Worm (Caenorhabditis elegans) whole organism, midembryonic: Measurements from ENCODE around the gene F25B3.2.

Experiments used
- T22C8.4 ChIP-seq: fragments of 200-800 bp; sonication (Bioruptor generic); IDR thresholded peaks from 2 replicates; pipeline ENCODE4 v1.3.6; 2022; ENCODE audit warnings: missing genetic modification characterization, missing compliant biosample characterization
- cog-1 ChIP-seq: sonication (generic microtip); optimal IDR thresholded peaks from 2 replicates; lab custom pipeline; 2016; ENCODE audit warnings: missing genetic modification characterization, missing compliant biosample characterization
- flt-1 ChIP-seq: fragments of 200-800 bp; sonication (Bioruptor generic); IDR thresholded peaks from 2 replicates; pipeline ENCODE4 v1.3.6; 2022; ENCODE audit warnings: missing genetic modification characterization, missing compliant biosample characterization
- klf-2 ChIP-seq: fragments of 200-800 bp; sonication (Bioruptor generic); conservative IDR thresholded peaks from 2 replicates; pipeline ENCODE4 v1.3.6; 2022; ENCODE audit warnings: missing genetic modification reagents, missing genetic modification characterization, missing compliant biosample characterization
- med-1 ChIP-seq: sonication (generic microtip); optimal IDR thresholded peaks from 2 replicates; lab custom pipeline; 2017; ENCODE audit warnings: missing genetic modification characterization, mild to moderate bottlenecking, missing compliant biosample characterization, antibody characterized with exemption, missing genetic modification reagents; ENCODE audit not compliant: insufficient read depth
- ref-1 ChIP-seq: fragments of 200-800 bp; sonication (Bioruptor generic); conservative IDR thresholded peaks from 2 replicates; pipeline ENCODE4 v1.3.6; 2022; ENCODE audit warnings: missing genetic modification reagents, missing genetic modification characterization, missing compliant biosample characterization
- tab-1 ChIP-seq: fragments of 200-800 bp; sonication (Bioruptor generic); IDR thresholded peaks from 2 replicates; pipeline ENCODE4 v1.3.6; 2022; ENCODE audit warnings: missing genetic modification characterization, missing compliant biosample characterization
- ztf-23 ChIP-seq: fragments of 200-800 bp; sonication (Bioruptor generic); IDR thresholded peaks from 2 replicates; pipeline ENCODE4 v1.3.6; 2022; ENCODE audit warnings: missing genetic modification reagents, missing genetic modification characterization, missing compliant biosample characterization
- ztf-29 ChIP-seq: fragments of 200-800 bp; sonication (Bioruptor generic); IDR thresholded peaks from 2 replicates; pipeline ENCODE4 v1.3.6; 2022; ENCODE audit warnings: missing genetic modification reagents, missing genetic modification characterization, missing compliant biosample characterization

F25B3.2 gene

DNA sequence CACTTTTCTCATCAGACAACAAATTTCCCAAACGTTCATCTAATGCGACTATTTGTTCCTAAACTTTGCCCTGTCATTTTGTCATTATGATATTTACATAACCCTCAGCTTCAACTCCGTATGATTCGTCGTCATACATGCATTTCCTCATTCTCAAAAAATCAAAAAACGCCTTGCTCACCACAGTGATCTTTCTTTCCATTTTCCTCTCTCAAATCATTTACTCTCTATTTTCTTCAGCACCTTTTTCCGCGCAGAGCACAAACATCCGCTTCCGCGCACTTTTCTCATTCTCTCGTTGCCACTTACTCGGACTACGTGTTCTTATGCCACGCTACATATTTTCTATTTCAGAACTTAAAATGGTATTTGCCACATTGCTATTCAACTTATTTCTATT, at the start of gene F25B3.2:
Gene F25B3.2 (plus strand): TSS at position 301 of the 400 bp plus-strand sequence.
- TF ChIP-seq ref-1 (GFP tag; lab: Robert Waterston, UW), result no peak

DNA sequence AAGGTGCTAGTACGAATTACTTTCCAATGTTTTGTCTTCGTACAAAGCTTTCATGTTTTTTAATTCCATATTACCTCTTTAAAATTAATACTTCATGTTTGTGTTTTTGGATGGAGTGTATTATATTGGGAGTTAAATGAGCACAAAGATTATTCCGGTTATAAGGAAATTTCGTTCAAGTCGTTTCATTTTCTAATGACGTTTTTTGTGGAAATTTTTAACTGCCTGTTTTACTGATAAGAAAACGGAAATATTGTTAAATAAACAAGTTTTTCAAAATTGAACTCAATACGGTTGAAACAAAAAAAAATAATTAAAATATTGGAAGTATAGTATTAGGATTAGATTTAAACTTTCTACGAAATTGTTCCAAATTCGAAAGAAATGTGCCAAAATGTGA, 49.8 kb upstream of the F25B3.2 start:
- no peak for TF ChIP-seq ztf-23 (GFP tag; lab: Robert Waterston, UW)
- TF ChIP-seq tab-1 (GFP tag; lab: Robert Waterston, UW), result no peak
- TF ChIP-seq ztf-29, result no peak

DNA sequence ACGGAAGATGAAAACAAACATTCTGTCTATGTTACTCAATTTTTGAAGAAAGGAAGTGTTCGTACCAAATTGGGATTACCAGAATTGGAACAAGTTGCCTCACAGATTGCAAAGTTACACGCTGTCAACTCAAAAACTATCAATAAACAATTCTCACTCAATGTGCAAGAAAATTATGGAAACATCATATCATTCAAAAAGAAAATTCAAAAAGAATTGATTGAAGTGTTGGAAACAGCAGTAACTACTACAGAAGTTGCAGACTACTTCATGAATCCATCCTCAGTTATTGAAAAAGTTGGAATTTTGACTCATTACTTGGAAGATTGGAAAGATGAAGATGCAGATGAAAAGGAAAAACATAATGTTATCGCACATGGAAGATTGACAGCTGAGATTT, 49.1 kb upstream of the F25B3.2 start:
- TF ChIP-seq flt-1 (GFP tag; lab: Robert Waterston, UW) (no peak), klf-2 (no peak), cog-1 (no peak), med-1 (GFP tag; lab: Kevin White, UChicago) (no peak), T22C8.4 (GFP tag; lab: Robert Waterston, UW) (no peak), ref-1 (GFP tag; lab: Robert Waterston, UW) (no peak), ztf-29 (no peak), tab-1 (GFP tag; lab: Robert Waterston, UW) (no peak), ztf-23 (GFP tag; lab: Robert Waterston, UW) (no peak)

DNA sequence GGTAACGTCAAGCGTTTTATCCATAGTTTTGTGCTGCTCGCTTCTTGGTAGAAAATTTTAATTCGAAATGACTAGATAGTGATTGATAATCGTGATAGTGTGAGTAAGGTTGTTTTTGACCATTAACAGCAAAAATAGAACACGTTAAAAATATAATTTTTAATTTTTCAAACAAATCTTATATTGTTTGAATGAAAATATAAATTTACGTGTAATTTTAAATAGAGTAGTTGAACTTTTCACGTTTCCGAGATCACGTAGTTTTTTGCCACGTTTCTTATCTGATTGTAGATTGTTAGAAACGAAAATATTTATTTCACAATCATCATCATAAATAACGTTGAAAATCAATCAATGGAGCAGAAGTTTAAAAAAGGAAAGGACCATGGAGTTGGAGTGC, 45.6 kb upstream of the F25B3.2 start, which contains the start of the genes C50F4.10 and pfk-1.2:
Gene C50F4.10 (minus strand): TSS at position 101 of the 400 bp plus-strand sequence.
Gene pfk-1.2 (plus strand): TSS at position 325 of the 400 bp plus-strand sequence.
- TF ChIP-seq ztf-23 (GFP tag; lab: Robert Waterston, UW) (no peak), flt-1 (GFP tag; lab: Robert Waterston, UW) (no peak), tab-1 (GFP tag; lab: Robert Waterston, UW) (no peak), med-1 (GFP tag; lab: Kevin White, UChicago) (no peak), ref-1 (GFP tag; lab: Robert Waterston, UW) (no peak), cog-1 (no peak), T22C8.4 (GFP tag; lab: Robert Waterston, UW) (no peak), ztf-29 (no peak), klf-2 (no peak)

DNA sequence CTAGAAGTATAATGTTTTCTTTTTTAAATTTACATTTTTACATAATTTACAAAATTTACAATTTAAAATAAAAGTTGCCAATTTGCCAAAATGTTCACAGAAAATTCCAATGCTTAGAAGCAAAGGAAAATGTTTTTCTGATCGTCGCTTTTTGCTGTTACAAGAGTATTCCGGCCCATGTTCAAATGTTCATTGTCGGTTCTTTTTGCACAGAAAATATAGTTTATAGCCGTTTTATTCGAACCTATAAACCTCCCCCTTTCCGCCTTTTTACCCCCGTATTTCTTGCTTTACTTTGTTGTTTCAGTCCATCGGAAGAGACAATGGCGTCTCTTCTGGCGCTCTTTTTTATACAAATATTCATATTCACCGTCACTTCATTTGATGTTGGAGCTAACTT, 42.5 kb upstream of the F25B3.2 start, which contains the start of gene tag-329:
Gene tag-329 (plus strand): TSS at position 301 of the 400 bp plus-strand sequence.
- TF ChIP-seq cog-1 (no peak), ztf-29 (no peak), T22C8.4 (GFP tag; lab: Robert Waterston, UW) (no peak), med-1 (GFP tag; lab: Kevin White, UChicago) (no peak), klf-2 (no peak), ref-1 (GFP tag; lab: Robert Waterston, UW) (no peak), ztf-23 (GFP tag; lab: Robert Waterston, UW) (no peak), tab-1 (GFP tag; lab: Robert Waterston, UW) (no peak), flt-1 (GFP tag; lab: Robert Waterston, UW) (no peak)

DNA sequence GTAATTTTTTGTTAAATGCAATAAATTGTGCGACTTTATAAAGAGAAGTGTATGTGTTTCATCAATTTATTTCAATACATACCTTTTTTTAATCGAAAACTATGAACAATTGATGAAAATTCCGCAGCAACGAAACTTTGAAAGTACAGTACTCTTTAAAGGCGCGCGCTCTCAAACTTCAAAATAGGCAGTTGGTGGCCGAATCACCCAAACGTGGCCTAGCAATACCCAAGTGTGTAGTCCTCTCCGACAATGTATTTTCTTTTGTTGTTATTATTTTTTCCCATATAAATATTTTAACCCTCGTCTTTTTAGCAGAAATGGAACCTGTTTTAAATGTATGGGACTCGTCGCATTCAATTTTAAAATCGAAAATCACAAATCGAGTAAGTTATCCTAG, 40.6 kb upstream of the F25B3.2 start, which contains the start of gene C50F4.4:
Gene C50F4.4 (plus strand): TSS at position 267 of the 400 bp plus-strand sequence.
- TF ChIP-seq T22C8.4 (GFP tag; lab: Robert Waterston, UW) (no peak), ztf-23 (GFP tag; lab: Robert Waterston, UW) (0 out of 2 replicates have a peak, but pooled peaks have one; percentile 15)

DNA sequence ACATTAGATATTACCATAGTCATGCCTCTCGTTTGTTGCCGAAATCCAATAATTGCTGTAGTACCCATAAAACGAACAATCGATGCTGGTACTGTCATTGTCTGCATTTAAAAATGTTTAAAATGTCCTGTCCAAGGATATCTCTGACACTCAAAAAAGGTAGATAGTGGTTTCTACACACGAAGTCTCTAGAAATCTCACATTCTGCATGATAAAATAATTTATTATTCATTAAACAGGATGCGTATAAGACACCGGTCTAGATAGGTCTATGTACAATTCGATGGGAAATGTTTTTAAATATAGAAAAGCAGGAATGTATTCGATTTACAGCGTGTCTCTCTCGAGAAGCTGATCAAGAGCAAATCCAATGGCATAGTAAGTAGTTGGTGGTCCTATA, 37.5 kb upstream of the F25B3.2 start, which contains the start of gene C50F4.12:
Gene C50F4.12 (minus strand): TSS at position 101 of the 400 bp plus-strand sequence.
- no peak for TF ChIP-seq klf-2
- no peak for TF ChIP-seq ztf-23 (GFP tag; lab: Robert Waterston, UW)
- no peak for TF ChIP-seq cog-1
- TF ChIP-seq tab-1 (GFP tag; lab: Robert Waterston, UW), result no peak
- no peak for TF ChIP-seq ztf-29
- no peak for TF ChIP-seq T22C8.4 (GFP tag; lab: Robert Waterston, UW)
- TF ChIP-seq med-1 (GFP tag; lab: Kevin White, UChicago), result no peak
- TF ChIP-seq flt-1 (GFP tag; lab: Robert Waterston, UW), result no peak
- TF ChIP-seq ref-1 (GFP tag; lab: Robert Waterston, UW), result no peak

DNA sequence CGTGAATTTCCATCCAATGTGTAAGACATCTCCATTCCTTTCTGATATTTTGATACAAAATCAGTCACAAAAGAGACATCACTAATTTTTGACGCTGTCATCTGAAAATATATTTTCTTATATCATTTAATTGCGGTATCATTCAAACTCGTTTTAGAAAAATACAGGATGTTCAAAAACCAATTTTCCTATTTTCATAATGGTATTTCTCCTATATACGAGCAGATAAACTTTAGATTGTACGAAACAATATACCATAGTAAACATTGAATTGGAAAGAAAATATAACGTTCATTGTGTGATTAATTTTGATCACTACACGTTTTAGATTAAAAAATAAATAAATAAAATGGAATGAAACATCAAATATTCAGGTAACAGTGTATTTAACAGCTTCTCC, 35.6 kb upstream of the F25B3.2 start, which contains the start of gene C50F4.16:
Gene C50F4.16 (minus strand): TSS at position 101 of the 400 bp plus-strand sequence.
- no peak for TF ChIP-seq med-1 (GFP tag; lab: Kevin White, UChicago)
- TF ChIP-seq T22C8.4 (GFP tag; lab: Robert Waterston, UW), result no peak
- no peak for TF ChIP-seq ref-1 (GFP tag; lab: Robert Waterston, UW)
- no peak for TF ChIP-seq klf-2
- TF ChIP-seq ztf-23 (GFP tag; lab: Robert Waterston, UW), result no peak
- no peak for TF ChIP-seq flt-1 (GFP tag; lab: Robert Waterston, UW)
- no peak for TF ChIP-seq ztf-29
- TF ChIP-seq tab-1 (GFP tag; lab: Robert Waterston, UW), result no peak

DNA sequence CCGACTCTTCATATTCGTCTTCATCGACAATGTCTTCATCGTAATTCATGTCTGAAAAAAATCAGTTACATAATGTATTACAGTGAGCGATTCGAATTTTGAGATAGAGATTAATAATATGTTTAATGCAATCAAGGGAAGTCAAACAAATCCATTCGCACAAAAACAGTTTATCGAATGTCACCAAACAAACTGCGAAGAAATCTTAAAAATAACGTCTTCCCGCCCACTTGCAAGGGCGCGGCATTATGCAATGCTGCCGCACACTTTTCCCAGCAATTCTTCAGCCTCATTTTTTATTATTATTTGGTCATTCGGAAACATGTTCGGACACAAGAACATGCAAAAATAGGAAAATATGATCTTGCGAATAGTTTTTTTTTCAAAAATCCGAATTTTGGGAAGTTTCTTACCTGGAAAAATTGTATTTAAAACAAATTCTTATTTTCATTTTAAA, 32.9 kb upstream of the F25B3.2 start, which contains the start of gene mdf-1:
Gene mdf-1 (minus strand): TSS at position 51 of the 457 bp plus-strand sequence.
- TF ChIP-seq ztf-29 (no peak), T22C8.4 (GFP tag; lab: Robert Waterston, UW) (no peak), flt-1 (GFP tag; lab: Robert Waterston, UW) (0 out of 2 replicates have a peak, but pooled peaks have one; percentile 52), klf-2 (0 out of 2 replicates have a peak, but pooled peaks have one; percentile 35), ztf-23 (GFP tag; lab: Robert Waterston, UW) (peak; percentile 67; the same call in 1 of the 2 replicates), med-1 (GFP tag; lab: Kevin White, UChicago) (peak; percentile 28), cog-1 (no peak), tab-1 (GFP tag; lab: Robert Waterston, UW) (no peak), ref-1 (GFP tag; lab: Robert Waterston, UW) (0 out of 2 replicates have a peak, but pooled peaks have one; percentile 33)

DNA sequence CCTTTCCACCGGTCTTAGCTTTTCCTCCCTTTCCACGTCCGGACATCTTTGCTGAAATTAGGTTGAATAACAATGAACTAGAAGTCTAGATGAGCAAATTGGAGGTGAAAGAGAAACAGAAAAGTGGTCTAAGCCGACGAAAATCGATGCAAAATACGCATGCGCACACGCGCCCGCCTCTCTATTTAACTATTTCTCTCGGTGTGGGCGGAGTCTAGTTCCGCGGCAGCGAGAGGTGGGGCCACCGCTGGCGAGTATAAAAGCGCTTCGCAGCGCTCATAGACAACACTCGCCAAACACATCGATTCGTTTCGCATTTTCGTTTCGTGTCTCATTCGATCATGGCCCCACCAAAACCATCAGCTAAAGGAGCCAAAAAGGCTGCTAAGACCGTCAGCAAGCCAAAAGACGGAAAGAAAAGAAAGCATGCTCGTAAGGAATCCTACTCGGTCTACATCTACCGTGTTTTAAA, 31.8 kb upstream of the F25B3.2 start, which contains the start of the genes his-35 and his-41:
Gene his-35 (minus strand): TSS at position 51 of the 472 bp plus-strand sequence.
Gene his-41 (plus strand): TSS at position 299 of the 472 bp plus-strand sequence.
- TF ChIP-seq T22C8.4 (GFP tag; lab: Robert Waterston, UW) (peak; percentile 46), flt-1 (GFP tag; lab: Robert Waterston, UW) (0 out of 2 replicates have a peak, but pooled peaks have one; percentile 9), tab-1 (GFP tag; lab: Robert Waterston, UW) (no peak), cog-1 (no peak), ref-1 (GFP tag; lab: Robert Waterston, UW) (no peak), ztf-23 (GFP tag; lab: Robert Waterston, UW) (no peak; the same call in 1 of the 2 replicates), med-1 (GFP tag; lab: Kevin White, UChicago) (no peak), klf-2 (no peak), ztf-29 (0 out of 2 replicates have a peak, but pooled peaks have one; percentile 20)
